Worm (Caenorhabditis elegans) whole organism, early embryonic: ENCODE results near the gene T14G8.3.

ENCODE experiments used
- ama-1 ChIP-seq: fragments of 150-350 bp; optimal IDR thresholded peaks from 2 replicates; lab custom pipeline; 2014
- hmg-4 ChIP-seq: fragments of 200-800 bp; sonication (Bioruptor generic); optimal IDR thresholded peaks from 2 replicates; lab custom pipeline; 2018; ENCODE audit warnings: mild to moderate bottlenecking, missing genetic modification characterization, missing compliant biosample characterization
- pes-1 ChIP-seq: fragments of 200-800 bp; sonication (Bioruptor generic); IDR thresholded peaks from 2 replicates; pipeline ENCODE4 v1.3.6; 2022; ENCODE audit warnings: missing genetic modification reagents, missing genetic modification characterization, missing compliant biosample characterization
- tbx-37 ChIP-seq: fragments of 200-800 bp; sonication (Bioruptor generic); conservative IDR thresholded peaks from 2 replicates; pipeline ENCODE4 v1.3.6; 2022; ENCODE audit warnings: missing genetic modification reagents, missing genetic modification characterization, missing compliant biosample characterization
- tra-4 ChIP-seq: sonication (generic microtip); optimal IDR thresholded peaks from 2 replicates; lab custom pipeline; 2017; ENCODE audit warnings: missing genetic modification characterization, missing compliant biosample characterization

DNA sequence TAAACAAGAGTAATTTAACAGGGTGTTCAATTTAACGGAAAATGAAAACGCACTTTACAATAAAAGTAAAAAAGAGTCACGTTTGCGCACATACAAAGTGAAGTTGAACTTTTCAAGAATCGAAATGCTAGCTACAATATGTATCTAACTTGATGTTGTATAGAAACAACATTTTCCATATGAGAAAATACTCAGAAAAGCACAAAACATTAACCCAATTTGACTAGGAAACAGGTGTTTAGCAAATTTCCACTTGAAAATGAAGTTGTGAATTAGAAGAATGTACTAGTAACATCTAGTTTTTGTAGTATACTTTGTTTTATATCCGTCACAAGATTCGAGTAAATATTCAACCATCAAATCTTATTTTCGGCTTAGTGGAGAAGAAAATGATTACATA is 23.8 kb downstream of the T14G8.3 start, which contains the start of gene gpc-1:
- TF ChIP-seq hmg-4 (no peak), tra-4 (no peak), ama-1 (lab: Kevin White, UChicago) (no peak), tbx-37 (GFP tag; lab: Robert Waterston, UW) (no peak), pes-1 (GFP tag; lab: Robert Waterston, UW) (no peak)
